Worm (Caenorhabditis elegans) whole organism, young adult: Measurements from ENCODE around the gene T14G12.11.

ENCODE experiments used
- B0019.2 ChIP-seq: fragments of 200-800 bp; sonication (Bioruptor generic); conservative IDR thresholded peaks from 2 replicates; pipeline ENCODE4 v1.3.6; 2022; ENCODE audit warnings: missing genetic modification reagents, missing genetic modification characterization, missing compliant biosample characterization
- B0261.1 ChIP-seq: sonication (generic microtip); optimal IDR thresholded peaks from 2 replicates; lab custom pipeline; 2016; ENCODE audit warnings: mild to moderate bottlenecking, missing genetic modification characterization, moderate library complexity, missing compliant biosample characterization
- F10E7.11 ChIP-seq: sonication (generic microtip); optimal IDR thresholded peaks from 2 replicates; lab custom pipeline; 2017; ENCODE audit warnings: mild to moderate bottlenecking, missing genetic modification characterization, moderate library complexity, missing compliant biosample characterization
- F22D6.2 ChIP-seq: sonication (generic microtip); optimal IDR thresholded peaks from 2 replicates; lab custom pipeline; 2016; ENCODE audit warnings: mild to moderate bottlenecking, missing genetic modification characterization, missing compliant biosample characterization
- F57A8.1 ChIP-seq: fragments of 200-800 bp; sonication (Bioruptor generic); optimal IDR thresholded peaks from 2 replicates; lab custom pipeline; 2018; ENCODE audit warnings: mild to moderate bottlenecking, missing genetic modification characterization, moderate library complexity, missing compliant biosample characterization
- K11D2.4 ChIP-seq: fragments of 200-800 bp; sonication (Bioruptor generic); IDR thresholded peaks from 2 replicates; pipeline ENCODE4 v1.3.6; 2022; ENCODE audit warnings: missing genetic modification reagents, missing genetic modification characterization, missing compliant biosample characterization
- Y53F4B.3 ChIP-seq: fragments of 200-800 bp; sonication (Bioruptor generic); IDR thresholded peaks from 2 replicates; pipeline ENCODE4 v1.3.6; 2022; ENCODE audit warnings: missing genetic modification reagents, missing genetic modification characterization, missing compliant biosample characterization
- Y53G8AR.9 ChIP-seq: fragments of 200-800 bp; sonication (Bioruptor generic); conservative IDR thresholded peaks from 2 replicates; pipeline ENCODE4 v1.3.6; 2022; ENCODE audit warnings: missing genetic modification reagents, missing genetic modification characterization, missing compliant biosample characterization
- Y56A3A.18 ChIP-seq: fragments of 200-800 bp; sonication (Bioruptor generic); IDR thresholded peaks from 2 replicates; pipeline ENCODE4 v1.3.6; 2022; ENCODE audit warnings: missing genetic modification reagents, missing genetic modification characterization, missing compliant biosample characterization
- Y67H2A.10 ChIP-seq: fragments of 200-800 bp; sonication (Bioruptor generic); conservative IDR thresholded peaks from 2 replicates; pipeline ENCODE4 v1.3.6; 2022; ENCODE audit warnings: missing genetic modification reagents, missing genetic modification characterization, missing compliant biosample characterization
- aptf-2 ChIP-seq: fragments of 200-800 bp; sonication (Bioruptor generic); conservative IDR thresholded peaks from 2 replicates; pipeline ENCODE4 v1.3.6; 2022; ENCODE audit warnings: missing genetic modification reagents, missing genetic modification characterization, missing compliant biosample characterization
- atf-7 ChIP-seq: sonication (generic microtip); optimal IDR thresholded peaks from 2 replicates; lab custom pipeline; 2017; ENCODE audit warnings: mild to moderate bottlenecking, missing genetic modification characterization, missing compliant biosample characterization
- bed-1 ChIP-seq: fragments of 200-800 bp; sonication (Bioruptor generic); IDR thresholded peaks from 2 replicates; pipeline ENCODE4 v1.3.6; 2022; ENCODE audit warnings: missing genetic modification reagents, missing genetic modification characterization, missing compliant biosample characterization
- cebp-1 ChIP-seq, 2 experiments: fragments of 200-800 bp in 1 of 2; sonication (Bioruptor generic) in 1 of 2; sonication (generic microtip) in 1 of 2; IDR thresholded peaks in 1 of 2; optimal IDR thresholded peaks in 1 of 2; 2 replicates each; pipeline versions ENCODE4 v1.3.6 to Lab custom; 2017 to 2022; ENCODE audit warnings: missing compliant biosample characterization in 2 of 2, missing genetic modification characterization in 2 of 2, mild to moderate bottlenecking in 1 of 2, missing genetic modification reagents in 1 of 2, moderate library complexity in 1 of 2
- cebp-2 ChIP-seq: fragments of 200-800 bp; sonication (Bioruptor generic); IDR thresholded peaks from 2 replicates; pipeline ENCODE4 v1.3.6; 2022; ENCODE audit warnings: missing genetic modification characterization, missing compliant biosample characterization
- ceh-27 ChIP-seq: fragments of 200-800 bp; sonication (Bioruptor generic); optimal IDR thresholded peaks from 2 replicates; lab custom pipeline; 2018; ENCODE audit warnings: mild to moderate bottlenecking, missing genetic modification characterization, moderate library complexity, missing compliant biosample characterization
- ceh-79 ChIP-seq: sonication (generic microtip); optimal IDR thresholded peaks from 2 replicates; lab custom pipeline; 2017; ENCODE audit warnings: mild to moderate bottlenecking, missing genetic modification characterization, missing compliant biosample characterization
- die-1 ChIP-seq: sonication (generic microtip); optimal IDR thresholded peaks from 2 replicates; lab custom pipeline; 2016; ENCODE audit warnings: missing genotype, mild to moderate bottlenecking, missing genetic modification characterization, missing compliant biosample characterization
- egl-44 ChIP-seq: fragments of 200-800 bp; sonication (Bioruptor generic); IDR thresholded peaks from 2 replicates; pipeline ENCODE4 v1.3.6; 2022; ENCODE audit warnings: missing genetic modification reagents, missing genetic modification characterization, missing compliant biosample characterization
- egrh-3 ChIP-seq: fragments of 200-800 bp; sonication (Bioruptor generic); IDR thresholded peaks from 2 replicates; pipeline ENCODE4 v1.3.6; 2022; ENCODE audit warnings: missing genetic modification reagents, missing genetic modification characterization, missing compliant biosample characterization
- ekl-4 ChIP-seq: fragments of 200-800 bp; sonication (Bioruptor generic); IDR thresholded peaks from 2 replicates; pipeline ENCODE4 v1.3.6; 2022; ENCODE audit warnings: missing genetic modification reagents, missing genetic modification characterization, missing compliant biosample characterization
- hlh-12 ChIP-seq: sonication (generic microtip); optimal IDR thresholded peaks from 2 replicates; lab custom pipeline; 2016; ENCODE audit warnings: missing genetic modification characterization, missing compliant biosample characterization
- hmg-1.2 ChIP-seq: fragments of 200-800 bp; sonication (Bioruptor generic); IDR thresholded peaks from 2 replicates; pipeline ENCODE4 v1.3.6; 2022; ENCODE audit warnings: missing genetic modification reagents, missing genetic modification characterization, missing compliant biosample characterization
- hmg-20 ChIP-seq: fragments of 200-800 bp; sonication (Bioruptor generic); IDR thresholded peaks from 2 replicates; pipeline ENCODE4 v1.3.6; 2022; ENCODE audit warnings: missing genetic modification reagents, missing genetic modification characterization, missing compliant biosample characterization
- lsl-1 ChIP-seq: fragments of 200-800 bp; sonication (Bioruptor generic); optimal IDR thresholded peaks from 2 replicates; lab custom pipeline; 2018; ENCODE audit warnings: mild to moderate bottlenecking, missing genetic modification characterization, moderate library complexity, missing compliant biosample characterization
- madf-10 ChIP-seq: sonication (generic microtip); optimal IDR thresholded peaks from 2 replicates; lab custom pipeline; 2016; ENCODE audit warnings: mild to moderate bottlenecking, missing genetic modification characterization, missing compliant biosample characterization
- madf-6 ChIP-seq: fragments of 200-800 bp; sonication (Bioruptor generic); IDR thresholded peaks from 2 replicates; pipeline ENCODE4 v1.3.6; 2022; ENCODE audit warnings: missing genetic modification reagents, missing genetic modification characterization, missing compliant biosample characterization
- madf-8 ChIP-seq: fragments of 200-800 bp; sonication (Bioruptor generic); conservative IDR thresholded peaks from 2 replicates; pipeline ENCODE4 v1.3.6; 2022; ENCODE audit warnings: missing genetic modification reagents, missing genetic modification characterization, missing compliant biosample characterization
- mcd-1 ChIP-seq: fragments of 200-800 bp; sonication (Bioruptor generic); IDR thresholded peaks from 2 replicates; pipeline ENCODE4 v1.3.6; 2022; ENCODE audit warnings: missing genetic modification reagents, missing genetic modification characterization, missing compliant biosample characterization
- nfyb-1 ChIP-seq: fragments of 200-800 bp; sonication (Bioruptor generic); IDR thresholded peaks from 2 replicates; pipeline ENCODE4 v1.3.6; 2022; ENCODE audit warnings: missing genetic modification reagents, missing genetic modification characterization, missing compliant biosample characterization
- nhr-120 ChIP-seq: fragments of 200-800 bp; sonication (Bioruptor generic); IDR thresholded peaks from 2 replicates; pipeline ENCODE4 v1.3.6; 2022; ENCODE audit warnings: missing genetic modification characterization, missing compliant biosample characterization
- pbrm-1 ChIP-seq: fragments of 200-800 bp; sonication (Bioruptor generic); IDR thresholded peaks from 2 replicates; pipeline ENCODE4 v1.3.6; 2022; ENCODE audit warnings: missing genetic modification reagents, missing genetic modification characterization, missing compliant biosample characterization
- rcor-1 ChIP-seq: fragments of 200-800 bp; sonication (Bioruptor generic); IDR thresholded peaks from 2 replicates; pipeline ENCODE4 v1.3.6; 2022; ENCODE audit warnings: missing genetic modification reagents, missing genetic modification characterization, missing compliant biosample characterization
- sdz-38 ChIP-seq: sonication (generic microtip); optimal IDR thresholded peaks from 2 replicates; lab custom pipeline; 2016; ENCODE audit warnings: missing genotype, missing genetic modification characterization, missing compliant biosample characterization
- somi-1 ChIP-seq: fragments of 200-800 bp; sonication (Bioruptor generic); optimal IDR thresholded peaks from 2 replicates; lab custom pipeline; 2018; ENCODE audit warnings: mild to moderate bottlenecking, missing genetic modification characterization, missing compliant biosample characterization
- tbp1 ChIP-seq: fragments of 200-800 bp; sonication (Bioruptor generic); optimal IDR thresholded peaks from 2 replicates; lab custom pipeline; 2018; ENCODE audit warnings: mild to moderate bottlenecking, missing genetic modification characterization, missing compliant biosample characterization
- unc-62 ChIP-seq: fragments of 150-350 bp; optimal IDR thresholded peaks from 2 replicates; lab custom pipeline; 2014; ENCODE audit warnings: missing biosample characterization, missing genetic modification reagents, missing genetic modification characterization
- zfh-2 ChIP-seq: fragments of 200-800 bp; sonication (Bioruptor generic); conservative IDR thresholded peaks from 2 replicates; pipeline ENCODE4 v1.3.6; 2022; ENCODE audit warnings: missing genetic modification reagents, missing genetic modification characterization, missing compliant biosample characterization
- ztf-18 ChIP-seq: sonication (generic microtip); optimal IDR thresholded peaks from 2 replicates; lab custom pipeline; 2016; ENCODE audit warnings: missing genotype, mild to moderate bottlenecking, missing genetic modification characterization, missing compliant biosample characterization
- ztf-6 ChIP-seq: fragments of 200-800 bp; sonication (Bioruptor generic); IDR thresholded peaks from 2 replicates; pipeline ENCODE4 v1.3.6; 2022; ENCODE audit warnings: missing genetic modification reagents, missing genetic modification characterization, missing compliant biosample characterization

The T14G12.11 gene

ce11 chrX:3803314-3803713, 41.0 kb upstream of the T14G12.11 start, which contains the start of gene F35A5.8 (continued):
- peak; percentile 94 for TF ChIP-seq ztf-18 (tag; lab: Kevin White, UChicago)
- TF ChIP-seq bed-1 = no peak
- peak; percentile 7 for TF ChIP-seq ceh-27
- TF ChIP-seq pbrm-1 = 0 out of 2 replicates have a peak, but pooled peaks have one; percentile 19
- no peak for TF ChIP-seq lsl-1 (GFP tag; lab: Kevin White, UChicago)
- TF ChIP-seq mcd-1 = peak; percentile 48
- TF ChIP-seq tbp1 (GFP tag; lab: Kevin White, UChicago) = peak; percentile 30
- 0 out of 2 replicates have a peak, but pooled peaks have one; percentile 11 for TF ChIP-seq rcor-1 (GFP tag; lab: Robert Waterston, UW)
- TF ChIP-seq Y56A3A.18 (GFP tag; lab: Robert Waterston, UW) = 0 out of 2 replicates have a peak, but pooled peaks have one; percentile 12
- no peak for TF ChIP-seq ceh-79 (tag; lab: Kevin White, UChicago)
- no peak for TF ChIP-seq Y67H2A.10 (GFP tag; lab: Robert Waterston, UW)
- TF ChIP-seq unc-62 (GFP tag; lab: Kevin White, UChicago) = no peak
- TF ChIP-seq ztf-6 = no peak
- 0 out of 2 replicates have a peak, but pooled peaks have one; percentile 36 for TF ChIP-seq Y53G8AR.9 (GFP tag; lab: Robert Waterston, UW)
- TF ChIP-seq atf-7 = no peak
- TF ChIP-seq B0019.2 (GFP tag; lab: Robert Waterston, UW) = no peak
- peak; percentile 32 for TF ChIP-seq hmg-1.2 (GFP tag; lab: Robert Waterston, UW)
- no peak for TF ChIP-seq K11D2.4 (GFP tag; lab: Robert Waterston, UW)
- no peak for TF ChIP-seq madf-8 (GFP tag; lab: Robert Waterston, UW)
- TF ChIP-seq, all 124 proteins: peak for 15

- 0 out of 2 replicates have a peak, but pooled peaks have one; percentile 35 for TF ChIP-seq nfyb-1 (GFP tag; lab: Robert Waterston, UW)
- peak; percentile 74 for TF ChIP-seq zfh-2 (GFP tag; lab: Robert Waterston, UW)
- no peak for TF ChIP-seq aptf-2 (GFP tag; lab: Robert Waterston, UW)
- TF ChIP-seq, all 124 proteins: peak for 2
Measured at ce11 chrX:3802743-3803142, 40.4 kb upstream of the T14G12.11 start.

ce11 chrX:3798288-3798687, 35.9 kb upstream of the T14G12.11 start:
- no peak for TF ChIP-seq F10E7.11 (tag; lab: Kevin White, UChicago)
- 0 out of 2 replicates have a peak, but pooled peaks have one; percentile 9 for TF ChIP-seq egrh-3 (GFP tag; lab: Robert Waterston, UW)
- TF ChIP-seq cebp-2 (GFP tag; lab: Robert Waterston, UW) = no peak
- no peak for TF ChIP-seq ztf-6
- no peak for TF ChIP-seq F57A8.1 (GFP tag; lab: Kevin White, UChicago)
- TF ChIP-seq F22D6.2 (tag; lab: Kevin White, UChicago) = no peak
- no peak for TF ChIP-seq B0261.1 (tag; lab: Kevin White, UChicago)
- no peak for TF ChIP-seq nhr-120 (GFP tag; lab: Robert Waterston, UW)
- TF ChIP-seq zfh-2 (GFP tag; lab: Robert Waterston, UW) = peak; percentile 65
- no peak for TF ChIP-seq die-1 (tag; lab: Kevin White, UChicago)
- TF ChIP-seq, all 124 proteins: peak for 2

- TF ChIP-seq F57A8.1 (GFP tag; lab: Kevin White, UChicago) (no peak), somi-1 (no peak), egl-44 (GFP tag; lab: Robert Waterston, UW) (no peak), hmg-20 (GFP tag; lab: Robert Waterston, UW) (no peak), madf-10 (tag; lab: Kevin White, UChicago) (no peak), cebp-1 (GFP tag; IDR thresholded peaks at IDR 0.05; lab: Robert Waterston, UW) (no peak), cebp-1 (tag; optimal IDR thresholded peaks at IDR 0.05; lab: Kevin White, UChicago) (no peak), ekl-4 (no peak), hlh-12 (tag; lab: Kevin White, UChicago) (no peak), madf-6 (GFP tag; lab: Robert Waterston, UW) (no peak), Y53F4B.3 (no peak), K11D2.4 (GFP tag; lab: Robert Waterston, UW) (no peak), sdz-38 (tag; lab: Kevin White, UChicago) (no peak)
Measured at ce11 chrX:3797882-3798281, 35.5 kb upstream of the T14G12.11 start, which contains the start of gene abu-10. abu-10 (plus strand) TSS chrX:3798182.
